Worm (Caenorhabditis elegans) whole organism, L4 larva: Measurements from ENCODE around the gene C34C12.9.

Experiments used
- F26F4.8 ChIP-seq: fragments of 200-800 bp; sonication (Bioruptor generic); conservative IDR thresholded peaks from 2 replicates; pipeline ENCODE4 v1.3.6; 2022; ENCODE audit warnings: missing genetic modification characterization, missing compliant biosample characterization
- F37D6.2 ChIP-seq: sonication (generic microtip); optimal IDR thresholded peaks from 2 replicates; lab custom pipeline; 2016; ENCODE audit warnings: mild to moderate bottlenecking, missing genetic modification characterization, missing compliant biosample characterization
- F49E8.2 ChIP-seq: sonication (generic microtip); optimal IDR thresholded peaks from 2 replicates; lab custom pipeline; 2016; ENCODE audit warnings: missing compliant biosample characterization, mild to moderate bottlenecking, missing genetic modification characterization, borderline replicate concordance
- T20F7.1 ChIP-seq: fragments of 200-800 bp; sonication (Bioruptor generic); optimal IDR thresholded peaks from 2 replicates; lab custom pipeline; 2018; ENCODE audit warnings: mild to moderate bottlenecking, missing genetic modification characterization, missing compliant biosample characterization
- ZK546.5 ChIP-seq, 2 experiments: sonication (generic microtip); optimal IDR thresholded peaks; 2 replicates each; lab custom pipeline; 2017; ENCODE audit warnings: missing biosample characterization in 2 of 2, missing genetic modification characterization in 2 of 2
- ama-1 ChIP-seq: fragments of 150-350 bp; optimal IDR thresholded peaks from 2 replicates; lab custom pipeline; 2014; ENCODE audit warnings: inconsistent platforms, mixed read lengths
- ceh-62 ChIP-seq: sonication (generic microtip); optimal IDR thresholded peaks from 2 replicates; lab custom pipeline; 2017; ENCODE audit warnings: missing biosample characterization, missing genetic modification characterization
- ces-1 ChIP-seq: fragments of 150-350 bp; sonication (generic microtip); optimal IDR thresholded peaks from 4 replicates; lab custom pipeline; 2014; ENCODE audit warnings: missing biosample characterization, missing genetic modification reagents, missing genetic modification characterization
- cey-2 ChIP-seq: sonication (generic microtip); optimal IDR thresholded peaks from 3 replicates; lab custom pipeline; 2017; ENCODE audit warnings: missing genetic modification characterization, mild to moderate bottlenecking, missing compliant biosample characterization, antibody characterized with exemption, borderline replicate concordance; ENCODE audit not compliant: insufficient read depth
- ctbp-1 ChIP-seq: fragments of 200-800 bp; sonication (Bioruptor generic); IDR thresholded peaks from 2 replicates; pipeline ENCODE4 v1.3.6; 2022; ENCODE audit warnings: missing genetic modification reagents, missing genetic modification characterization, missing compliant biosample characterization
- daf-16 ChIP-seq, 3 experiments: sonication (generic microtip); optimal IDR thresholded peaks; 2 replicates each; lab custom pipeline; 2016 to 2017; ENCODE audit warnings: missing genetic modification characterization in 3 of 3, missing genetic modification reagents in 3 of 3, mild to moderate bottlenecking in 2 of 3, missing compliant biosample characterization in 2 of 3, missing biosample characterization in 1 of 3, moderate library complexity in 1 of 3
- daf-19 ChIP-seq: fragments of 200-800 bp; sonication (Bioruptor generic); conservative IDR thresholded peaks from 2 replicates; pipeline ENCODE4 v1.3.6; 2022; ENCODE audit warnings: missing genetic modification characterization, missing compliant biosample characterization
- daf-8 ChIP-seq: fragments of 200-800 bp; sonication (Bioruptor generic); IDR thresholded peaks from 2 replicates; pipeline ENCODE4 v1.3.6; 2022; ENCODE audit warnings: missing genetic modification characterization, missing compliant biosample characterization
- dmd-6 ChIP-seq: fragments of 200-800 bp; sonication (Bioruptor generic); IDR thresholded peaks from 2 replicates; pipeline ENCODE4 v1.3.6; 2022; ENCODE audit warnings: missing genetic modification reagents, missing genetic modification characterization, missing compliant biosample characterization
- dmd-8 ChIP-seq: fragments of 200-800 bp; sonication (Bioruptor generic); IDR thresholded peaks from 2 replicates; pipeline ENCODE4 v1.3.6; 2022; ENCODE audit warnings: missing genetic modification characterization, missing compliant biosample characterization
- dmd-9 ChIP-seq: fragments of 200-800 bp; sonication (Bioruptor generic); IDR thresholded peaks from 2 replicates; pipeline ENCODE4 v1.3.6; 2022; ENCODE audit warnings: missing genetic modification reagents, missing genetic modification characterization, missing compliant biosample characterization
- duxl-1 ChIP-seq: sonication (generic microtip); optimal IDR thresholded peaks from 2 replicates; lab custom pipeline; 2016; ENCODE audit warnings: mild to moderate bottlenecking, missing genetic modification characterization, moderate library complexity, missing compliant biosample characterization; ENCODE audit not compliant: poor library complexity
- dve-1 ChIP-seq: sonication (generic microtip); optimal IDR thresholded peaks from 2 replicates; lab custom pipeline; 2017; ENCODE audit warnings: antibody characterized with exemption, mild to moderate bottlenecking, missing genetic modification characterization, missing compliant biosample characterization; ENCODE audit not compliant: insufficient read depth
- egl-27 ChIP-seq: sonication (generic microtip); optimal IDR thresholded peaks from 3 replicates; lab custom pipeline; 2017; ENCODE audit warnings: missing biosample characterization, missing genetic modification reagents, missing genetic modification characterization
- hlh-11 ChIP-seq: fragments of 200-800 bp; sonication (Bioruptor generic); optimal IDR thresholded peaks from 2 replicates; lab custom pipeline; 2018; ENCODE audit warnings: mild to moderate bottlenecking, missing genetic modification characterization, missing compliant biosample characterization
- hlh-30 ChIP-seq: sonication (generic microtip); optimal IDR thresholded peaks from 2 replicates; lab custom pipeline; 2017; ENCODE audit warnings: antibody characterized with exemption, mild to moderate bottlenecking, missing genetic modification characterization, missing compliant biosample characterization; ENCODE audit not compliant: insufficient read depth
- hmg-1.1 ChIP-seq: fragments of 200-800 bp; sonication (Bioruptor generic); IDR thresholded peaks from 2 replicates; pipeline ENCODE4 v1.3.6; 2022; ENCODE audit warnings: missing genetic modification reagents, missing genetic modification characterization, missing compliant biosample characterization
- jun-1 ChIP-seq: fragments of 150-350 bp; optimal IDR thresholded peaks from 2 replicates; lab custom pipeline; 2014; ENCODE audit warnings: missing biosample characterization, missing genetic modification reagents, missing genetic modification characterization
- lin-13 ChIP-seq: fragments of 150-350 bp; optimal IDR thresholded peaks from 2 replicates; lab custom pipeline; 2014; ENCODE audit warnings: missing biosample characterization, missing genetic modification reagents, missing genetic modification characterization
- lin-38 ChIP-seq: fragments of 200-800 bp; sonication (Bioruptor generic); IDR thresholded peaks from 2 replicates; pipeline ENCODE4 v1.3.6; 2022; ENCODE audit warnings: missing genetic modification reagents, missing genetic modification characterization, missing compliant biosample characterization
- madf-9 ChIP-seq: fragments of 200-800 bp; sonication (Bioruptor generic); conservative IDR thresholded peaks from 2 replicates; pipeline ENCODE4 v1.3.6; 2022; ENCODE audit warnings: missing genetic modification reagents, missing genetic modification characterization, missing compliant biosample characterization
- mdl-1 ChIP-seq, 2 experiments: fragments of 150-350 bp in 1 of 2; sonication (generic microtip) in 1 of 2; optimal IDR thresholded peaks; 2 replicates each; lab custom pipeline; 2014 to 2017; ENCODE audit warnings: missing biosample characterization in 2 of 2, missing genetic modification characterization in 2 of 2
- mep-1 ChIP-seq: fragments of 150-350 bp; sonication (generic microtip); optimal IDR thresholded peaks from 3 replicates; lab custom pipeline; 2014; ENCODE audit warnings: missing biosample characterization, missing genetic modification characterization
- mes-2 ChIP-seq: sonication (generic microtip); optimal IDR thresholded peaks from 2 replicates; lab custom pipeline; 2016; ENCODE audit warnings: missing genotype, mild to moderate bottlenecking, missing genetic modification characterization, missing compliant biosample characterization; ENCODE audit not compliant: poor library complexity, severe bottlenecking
- nhr-10 ChIP-seq: fragments of 150-350 bp; optimal IDR thresholded peaks from 2 replicates; lab custom pipeline; 2014; ENCODE audit warnings: missing biosample characterization, missing genetic modification characterization
- nhr-11 ChIP-seq: fragments of 150-350 bp; optimal IDR thresholded peaks from 2 replicates; lab custom pipeline; 2014; ENCODE audit warnings: missing biosample characterization, missing genetic modification characterization
- nhr-111 ChIP-seq: fragments of 200-800 bp; sonication (Bioruptor generic); optimal IDR thresholded peaks from 2 replicates; lab custom pipeline; 2018; ENCODE audit warnings: mild to moderate bottlenecking, missing genetic modification characterization, missing compliant biosample characterization
- nhr-25 ChIP-seq: sonication (generic microtip); optimal IDR thresholded peaks from 2 replicates; lab custom pipeline; 2017; ENCODE audit warnings: missing genetic modification characterization, mild to moderate bottlenecking, missing compliant biosample characterization, antibody characterized with exemption, moderate library complexity, borderline replicate concordance; ENCODE audit not compliant: insufficient read depth
- nhr-48 ChIP-seq: sonication (generic microtip); optimal IDR thresholded peaks from 2 replicates; lab custom pipeline; 2016; ENCODE audit warnings: mild to moderate bottlenecking, missing genetic modification characterization, missing compliant biosample characterization
- nhr-6 ChIP-seq: fragments of 150-350 bp; optimal IDR thresholded peaks from 2 replicates; lab custom pipeline; 2014; ENCODE audit warnings: missing biosample characterization, missing genetic modification characterization
- nhr-76 ChIP-seq: fragments of 150-350 bp; optimal IDR thresholded peaks from 2 replicates; lab custom pipeline; 2014; ENCODE audit warnings: missing biosample characterization, missing genetic modification characterization
- nhr-77 ChIP-seq: fragments of 150-350 bp; optimal IDR thresholded peaks from 2 replicates; lab custom pipeline; 2014; ENCODE audit warnings: missing biosample characterization, missing genetic modification characterization
- pqm-1 ChIP-seq: sonication (generic microtip); optimal IDR thresholded peaks from 2 replicates; lab custom pipeline; 2017; ENCODE audit warnings: missing biosample characterization, missing genetic modification characterization
- rbr-2 ChIP-seq: sonication (generic microtip); optimal IDR thresholded peaks from 2 replicates; lab custom pipeline; 2016; ENCODE audit warnings: missing genotype, missing genetic modification characterization, missing compliant biosample characterization
- sdz-12 ChIP-seq: fragments of 200-800 bp; sonication (Bioruptor generic); optimal IDR thresholded peaks from 2 replicates; lab custom pipeline; 2018; ENCODE audit warnings: mild to moderate bottlenecking, missing genetic modification characterization, missing compliant biosample characterization
- snpc-1.2 ChIP-seq: fragments of 200-800 bp; sonication (Bioruptor generic); IDR thresholded peaks from 2 replicates; pipeline ENCODE4 v1.3.6; 2022; ENCODE audit warnings: missing genetic modification reagents, missing genetic modification characterization, missing compliant biosample characterization
- snpc-4 ChIP-seq: fragments of 150-350 bp; optimal IDR thresholded peaks from 2 replicates; lab custom pipeline; 2014; ENCODE audit warnings: missing biosample characterization, missing genetic modification characterization
- zag-1 ChIP-seq: fragments of 150-350 bp; optimal IDR thresholded peaks from 2 replicates; lab custom pipeline; 2014; ENCODE audit warnings: missing biosample characterization, missing genetic modification characterization
- zfp-2 ChIP-seq: sonication (generic microtip); optimal IDR thresholded peaks from 2 replicates; lab custom pipeline; 2016; ENCODE audit warnings: mild to moderate bottlenecking, missing genetic modification characterization, missing compliant biosample characterization
- zfp-3 ChIP-seq: fragments of 200-800 bp; sonication (Bioruptor generic); conservative IDR thresholded peaks from 2 replicates; pipeline ENCODE4 v1.3.6; 2022; ENCODE audit warnings: missing genetic modification reagents, missing genetic modification characterization, missing compliant biosample characterization
- ztf-11 ChIP-seq: fragments of 150-350 bp; optimal IDR thresholded peaks from 2 replicates; lab custom pipeline; 2014; ENCODE audit warnings: missing biosample characterization, missing genetic modification characterization
- ztf-7 ChIP-seq: fragments of 150-350 bp; optimal IDR thresholded peaks from 2 replicates; lab custom pipeline; 2014; ENCODE audit warnings: missing biosample characterization, missing genetic modification characterization

The C34C12.9 gene

DNA sequence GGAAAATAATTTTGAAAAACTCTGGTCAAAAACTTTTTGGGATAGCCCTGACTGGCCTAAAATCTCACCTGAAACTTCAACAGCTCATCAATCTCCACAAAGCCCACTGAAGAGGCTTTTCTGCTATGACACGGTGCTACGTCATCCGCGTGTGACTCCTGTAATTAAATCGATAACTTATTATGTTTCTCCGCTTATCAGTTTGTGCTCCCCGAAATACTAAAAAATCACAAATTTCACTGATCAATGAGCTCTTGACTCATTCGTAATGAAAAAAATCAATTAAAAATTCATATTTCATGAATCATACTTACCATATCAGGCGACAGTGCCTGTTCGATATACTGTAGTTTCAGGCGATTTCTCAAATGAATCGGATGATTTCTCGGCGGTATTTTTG is 298 bp downstream of the C34C12.9 start (continued):
- TF ChIP-seq hlh-30 (tag; lab: Kevin White, UChicago) (no peak), ces-1 (no peak), egl-27 (tag; lab: Kevin White, UChicago) (no peak), hlh-11 (tag; lab: Kevin White, UChicago) (peak; percentile 2), snpc-1.2 (GFP tag; lab: Robert Waterston, UW) (no peak), daf-16 (GFP tag; optimal IDR thresholded peaks at IDR 0.05; lab: Kevin White, UChicago) (no peak), daf-16 (tag; optimal IDR thresholded peaks at IDR 0.05; lab: Kevin White, UChicago) (peak; percentile 19), ztf-7 (no peak), zag-1 (tag; lab: Kevin White, UChicago) (no peak), nhr-77 (tag; lab: Kevin White, UChicago) (no peak), snpc-4 (tag; lab: Kevin White, UChicago) (no peak), pqm-1 (tag; lab: Kevin White, UChicago) (peak; percentile 58), T20F7.1 (GFP tag; lab: Kevin White, UChicago) (no peak), zfp-3 (no peak), cey-2 (tag; lab: Kevin White, UChicago) (no peak), ztf-11 (no peak), ZK546.5 (tag; optimal IDR thresholded peaks at IDR 0.05; lab: Kevin White, UChicago) (no peak), rbr-2 (no peak), daf-8 (GFP tag; lab: Robert Waterston, UW) (no peak), daf-19 (no peak), nhr-25 (tag; lab: Kevin White, UChicago) (no peak), dve-1 (tag; lab: Kevin White, UChicago) (peak; percentile 64), dmd-8 (no peak), ceh-62 (tag; lab: Kevin White, UChicago) (no peak)

DNA sequence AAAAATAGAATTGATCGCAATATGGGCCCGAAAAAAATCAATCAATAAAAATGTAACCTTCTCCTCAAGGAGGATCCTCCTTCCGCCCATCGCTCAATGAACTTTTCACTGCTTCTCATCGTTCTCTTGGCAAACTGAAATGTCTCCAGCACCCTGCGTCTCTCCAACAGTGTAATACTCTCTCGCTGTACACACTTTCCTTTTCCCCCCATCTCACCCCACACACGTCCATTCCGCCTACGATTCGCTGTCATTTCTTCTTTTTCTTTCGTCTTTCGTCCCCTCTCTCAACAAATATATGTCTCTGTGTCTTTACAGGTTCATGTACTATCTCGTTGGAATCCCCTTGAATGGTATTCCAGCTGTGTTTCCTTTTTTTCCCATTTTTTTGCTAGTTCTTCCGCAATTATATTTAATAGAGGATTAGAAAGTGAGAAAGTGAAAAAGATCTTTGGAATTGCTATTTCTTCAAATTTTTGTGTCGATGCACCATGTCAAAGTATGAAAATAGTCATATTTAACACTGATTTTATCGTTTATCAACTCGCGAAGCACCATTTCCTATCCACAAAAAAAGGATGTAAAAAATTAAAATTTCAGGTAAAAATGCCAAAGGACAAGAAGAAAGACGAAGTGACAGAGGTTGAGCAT is 3.8 kb downstream of the C34C12.9 start, which contains the start of gene rsu-1:
Gene rsu-1 (plus strand): TSS at position 601 of the 651 bp plus-strand sequence.
- no peak for TF ChIP-seq ZK546.5 (tag; optimal IDR thresholded peaks at IDR 0.05; lab: Kevin White, UChicago)
- TF ChIP-seq zfp-2 = no peak
- TF ChIP-seq zfp-3 = no peak
- peak; percentile 73 for TF ChIP-seq mes-2
- peak; percentile 26 for TF ChIP-seq duxl-1 (tag; lab: Kevin White, UChicago)
- no peak for TF ChIP-seq nhr-76 (tag; lab: Kevin White, UChicago)
- no peak for TF ChIP-seq ama-1
- TF ChIP-seq hlh-11 (tag; lab: Kevin White, UChicago) = peak; percentile 84
- peak; percentile 67 for TF ChIP-seq nhr-48 (tag; lab: Kevin White, UChicago)
- TF ChIP-seq nhr-6 (tag; lab: Kevin White, UChicago) = peak; percentile 43
- no peak for TF ChIP-seq nhr-111 (GFP tag; lab: Kevin White, UChicago)
- TF ChIP-seq hmg-1.1 (GFP tag; lab: Robert Waterston, UW) = peak; percentile 84
- TF ChIP-seq hlh-30 (tag; lab: Kevin White, UChicago) = peak; percentile 10
- TF ChIP-seq F49E8.2 (tag; lab: Kevin White, UChicago) = no peak
- peak; percentile 51 for TF ChIP-seq nhr-25 (tag; lab: Kevin White, UChicago)
- peak in 1 of 2 experiments; percentile 69 for TF ChIP-seq mdl-1 (tag; optimal IDR thresholded peaks at IDR 0.05; lab: Kevin White, UChicago)
- TF ChIP-seq snpc-4 (tag; lab: Kevin White, UChicago) = no peak
- no peak for TF ChIP-seq F26F4.8 (GFP tag; lab: Robert Waterston, UW)
- peak; percentile 4 for TF ChIP-seq nhr-11 (tag; lab: Kevin White, UChicago)
- no peak for TF ChIP-seq sdz-12 (GFP tag; lab: Kevin White, UChicago)
- no peak for TF ChIP-seq dmd-9 (GFP tag; lab: Robert Waterston, UW)
- no peak for TF ChIP-seq madf-9 (GFP tag; lab: Robert Waterston, UW)
- no peak for TF ChIP-seq jun-1 (tag; lab: Kevin White, UChicago)
- TF ChIP-seq lin-13 (GFP tag; lab: Kevin White, UChicago) = peak; percentile 8
- TF ChIP-seq mep-1 (tag; lab: Kevin White, UChicago) = peak; percentile 77
- TF ChIP-seq daf-16 (GFP tag; optimal IDR thresholded peaks at IDR 0.05; lab: Kevin White, UChicago) = peak in 1 of 2 experiments; percentile 8
- peak; percentile 49 for TF ChIP-seq daf-16 (tag; optimal IDR thresholded peaks at IDR 0.05; lab: Kevin White, UChicago)
- no peak for TF ChIP-seq F37D6.2 (tag; lab: Kevin White, UChicago)
- peak; percentile 41 for TF ChIP-seq lin-38 (GFP tag; lab: Robert Waterston, UW)
- peak; percentile 70 for TF ChIP-seq dve-1 (tag; lab: Kevin White, UChicago)
- TF ChIP-seq nhr-10 (tag; lab: Kevin White, UChicago) = no peak
- TF ChIP-seq dmd-6 (GFP tag; lab: Robert Waterston, UW) = peak; percentile 63
- no peak for TF ChIP-seq ctbp-1 (GFP tag; lab: Robert Waterston, UW)
